Fruit fly (Drosophila melanogaster) whole organism, embryonic: Measurements from ENCODE around the gene CG6788.

Experiments
- Ada2b ChIP-seq: fragments of 200-800 bp; sonication (Bioruptor generic); IDR thresholded peaks from 2 replicates; pipeline ENCODE4 v1.3.6; 2022; ENCODE audit warnings: missing biosample characterization, missing genetic modification characterization
- CG10321 ChIP-seq: fragments of 200-800 bp; sonication (Bioruptor generic); IDR thresholded peaks from 2 replicates; pipeline ENCODE4 v1.3.6; 2022; ENCODE audit warnings: missing biosample characterization, missing genetic modification characterization
- CG11504 ChIP-seq: fragments of 200-800 bp; sonication (Bioruptor generic); optimal IDR thresholded peaks from 3 replicates; lab custom pipeline; 2019; ENCODE audit warnings: missing biosample characterization, mild to moderate bottlenecking, missing genetic modification characterization, moderate library complexity
- CG11695 ChIP-seq: fragments of 200-800 bp; sonication (Bioruptor generic); IDR thresholded peaks from 3 replicates; pipeline ENCODE4 v1.3.6; 2022; ENCODE audit warnings: missing biosample characterization, missing genetic modification characterization
- CG12071 ChIP-seq: fragments of 200-800 bp; sonication (Bioruptor generic); optimal IDR thresholded peaks from 3 replicates; lab custom pipeline; 2018; ENCODE audit warnings: missing biosample characterization, mild to moderate bottlenecking, missing genetic modification characterization
- CG12299 ChIP-seq: fragments of 200-800 bp; sonication (Bioruptor generic); optimal IDR thresholded peaks from 2 replicates; lab custom pipeline; 2018; ENCODE audit warnings: missing biosample characterization, mild to moderate bottlenecking, missing genetic modification characterization
- CG15601 ChIP-seq: fragments of 200-800 bp; sonication (Bioruptor generic); optimal IDR thresholded peaks from 3 replicates; lab custom pipeline; 2019; ENCODE audit warnings: missing biosample characterization, mild to moderate bottlenecking, missing genetic modification characterization, moderate library complexity
- CG17829 ChIP-seq: fragments of 200-800 bp; optimal IDR thresholded peaks from 2 replicates; lab custom pipeline; 2019; ENCODE audit warnings: missing biosample characterization, mild to moderate bottlenecking, missing genetic modification characterization, moderate library complexity
- CG18262 ChIP-seq: fragments of 200-800 bp; optimal IDR thresholded peaks from 3 replicates; lab custom pipeline; 2019; ENCODE audit warnings: missing biosample characterization, mild to moderate bottlenecking, missing genetic modification characterization, moderate library complexity
- CG2129 ChIP-seq: fragments of 200-800 bp; sonication (Bioruptor generic); IDR thresholded peaks from 2 replicates; pipeline ENCODE4 v1.3.6; 2022; ENCODE audit warnings: missing biosample characterization, missing genetic modification characterization; ENCODE audit not compliant: partially characterized antibody
- CG32532 ChIP-seq: fragments of 200-800 bp; sonication (Bioruptor generic); IDR thresholded peaks from 2 replicates; pipeline ENCODE4 v1.3.6; 2022; ENCODE audit warnings: missing biosample characterization, missing genetic modification characterization
- CG34224 ChIP-seq: fragments of 200-800 bp; sonication (Bioruptor generic); IDR thresholded peaks from 3 replicates; pipeline ENCODE4 v1.3.6; 2022; ENCODE audit warnings: missing biosample characterization, missing genetic modification characterization; ENCODE audit not compliant: partially characterized antibody
- CG4360 ChIP-seq: fragments of 200-800 bp; sonication (Bioruptor generic); IDR thresholded peaks from 2 replicates; pipeline ENCODE4 v1.3.6; 2022; ENCODE audit warnings: missing biosample characterization, missing genetic modification characterization
- CG7271 ChIP-seq: fragments of 200-800 bp; sonication (Bioruptor generic); optimal IDR thresholded peaks from 2 replicates; lab custom pipeline; 2018; ENCODE audit warnings: missing biosample characterization, mild to moderate bottlenecking, missing genetic modification characterization, moderate library complexity
- CG8924 ChIP-seq: fragments of 200-800 bp; optimal IDR thresholded peaks from 3 replicates; lab custom pipeline; 2019; ENCODE audit warnings: missing biosample characterization, mild to moderate bottlenecking, missing genetic modification characterization, moderate library complexity
- Dad ChIP-seq: fragments of 200-800 bp; sonication (Bioruptor generic); optimal IDR thresholded peaks from 3 replicates; lab custom pipeline; 2016; ENCODE audit warnings: missing biosample characterization, missing genetic modification characterization
- GATAe ChIP-seq: fragments of 200-800 bp; sonication (Bioruptor generic); conservative IDR thresholded peaks from 2 replicates; pipeline ENCODE4 v1.3.6; 2022; ENCODE audit warnings: missing biosample characterization, missing genetic modification characterization
- Gsc ChIP-seq: fragments of 200-800 bp; sonication (Bioruptor generic); IDR thresholded peaks from 2 replicates; pipeline ENCODE4 v1.3.6; 2022; ENCODE audit warnings: missing biosample characterization, missing genetic modification characterization
- Hmr ChIP-seq: fragments of 200-800 bp; sonication (Bioruptor generic); optimal IDR thresholded peaks from 3 replicates; lab custom pipeline; 2017; ENCODE audit warnings: mild to moderate bottlenecking, missing biosample characterization, missing genetic modification reagents, missing genetic modification characterization
- Kr ChIP-seq: fragments of 200-800 bp; sonication (Bioruptor generic); optimal IDR thresholded peaks from 2 replicates; lab custom pipeline; 2017; ENCODE audit warnings: missing biosample characterization, mild to moderate bottlenecking, missing genetic modification characterization
- Med ChIP-seq: fragments of 200-800 bp; sonication (Bioruptor generic); peaks from one replicate; lab custom pipeline; 2016; ENCODE audit warnings: missing biosample characterization, missing genetic modification characterization, mild to moderate bottlenecking, inconsistent platforms, moderate library complexity
- Ptx1 ChIP-seq: fragments of 200-800 bp; sonication (Bioruptor generic); IDR thresholded peaks from 2 replicates; pipeline ENCODE4 v1.3.6; 2022; ENCODE audit warnings: missing biosample characterization, missing genetic modification characterization
- Rx ChIP-seq: fragments of 200-800 bp; sonication (Bioruptor generic); IDR thresholded peaks from 2 replicates; pipeline ENCODE4 v1.3.6; 2022; ENCODE audit warnings: missing biosample characterization, missing genetic modification characterization
- Sry-δ ChIP-seq: fragments of 200-800 bp; sonication (Bioruptor generic); optimal IDR thresholded peaks from 2 replicates; lab custom pipeline; 2016; ENCODE audit warnings: missing biosample characterization, missing genetic modification characterization
- Xrp1 ChIP-seq: fragments of 200-800 bp; sonication (Bioruptor generic); IDR thresholded peaks from 2 replicates; pipeline ENCODE4 v1.3.6; 2022; ENCODE audit warnings: missing biosample characterization, missing genetic modification characterization
- abd-A ChIP-seq: fragments of 200-800 bp; sonication (Bioruptor generic); optimal IDR thresholded peaks from 3 replicates; lab custom pipeline; 2019; ENCODE audit warnings: missing biosample characterization, mild to moderate bottlenecking, missing genetic modification characterization, moderate library complexity
- aop ChIP-seq: fragments of 200-800 bp; sonication (Bioruptor generic); IDR thresholded peaks from 2 replicates; pipeline ENCODE4 v1.3.6; 2022; ENCODE audit warnings: missing biosample characterization, missing genetic modification characterization
- ash1 ChIP-seq: fragments of 200-800 bp; sonication (Bioruptor generic); optimal IDR thresholded peaks from 2 replicates; lab custom pipeline; 2018; ENCODE audit warnings: missing biosample characterization, mild to moderate bottlenecking, missing genetic modification characterization
- bigmax ChIP-seq: fragments of 200-800 bp; sonication (Bioruptor generic); optimal IDR thresholded peaks from 2 replicates; lab custom pipeline; 2018; ENCODE audit warnings: missing biosample characterization, mild to moderate bottlenecking, missing genetic modification characterization
- caup ChIP-seq: fragments of 200-800 bp; sonication (Bioruptor generic); optimal IDR thresholded peaks from 3 replicates; lab custom pipeline; 2017; ENCODE audit warnings: missing biosample characterization, mild to moderate bottlenecking, missing genetic modification characterization, moderate library complexity; ENCODE audit not compliant: severe bottlenecking
- dysf ChIP-seq: fragments of 200-800 bp; sonication (Bioruptor generic); IDR thresholded peaks from 3 replicates; pipeline ENCODE4 v1.3.6; 2022; ENCODE audit warnings: missing biosample characterization, missing genetic modification characterization
- fru ChIP-seq: fragments of >200 bp; optimal IDR thresholded peaks from 2 replicates; lab custom pipeline; 2017
- gem ChIP-seq: fragments of 200-800 bp; sonication (Bioruptor generic); optimal IDR thresholded peaks from 2 replicates; lab custom pipeline; 2019; ENCODE audit warnings: missing biosample characterization, mild to moderate bottlenecking, missing genetic modification characterization, moderate library complexity
- gt ChIP-seq: fragments of 200-800 bp; sonication (Bioruptor generic); IDR thresholded peaks from 2 replicates; pipeline ENCODE4 v1.3.6; 2022; ENCODE audit warnings: missing biosample characterization, missing genetic modification characterization
- ind ChIP-seq: fragments of 200-800 bp; sonication (Bioruptor generic); optimal IDR thresholded peaks from 3 replicates; lab custom pipeline; 2016; ENCODE audit warnings: missing biosample characterization, missing genetic modification characterization
- jumu ChIP-seq: fragments of 200-800 bp; sonication (Bioruptor generic); optimal IDR thresholded peaks from 3 replicates; lab custom pipeline; 2016; ENCODE audit warnings: missing biosample characterization, missing genetic modification characterization
- kay ChIP-seq: fragments of 200-800 bp; sonication (Bioruptor generic); optimal IDR thresholded peaks from 2 replicates; lab custom pipeline; 2016; ENCODE audit warnings: missing biosample characterization, missing genetic modification characterization
- lola ChIP-seq, 3 experiments: fragments of >200 bp in 2 of 3; fragments of 200-800 bp in 1 of 3; sonication (Bioruptor generic) in 1 of 3; optimal IDR thresholded peaks; 2 replicates each; lab custom pipeline; 2017 to 2019; ENCODE audit warnings: missing biosample characterization in 3 of 3, missing genetic modification characterization in 3 of 3, mild to moderate bottlenecking in 1 of 3, moderate library complexity in 1 of 3
- lov ChIP-seq, 2 experiments: fragments of 200-800 bp in 1 of 2; fragments of >200 bp in 1 of 2; sonication (Bioruptor generic) in 1 of 2; IDR thresholded peaks in 1 of 2; optimal IDR thresholded peaks in 1 of 2; 2 replicates in 1 of 2; 3 replicates in 1 of 2; pipeline versions ENCODE4 v1.3.6 to Lab custom; 2017 to 2022; ENCODE audit warnings: missing biosample characterization in 1 of 2, missing genetic modification characterization in 1 of 2
- mld ChIP-seq: fragments of 200-800 bp; sonication (Bioruptor generic); IDR thresholded peaks from 3 replicates; pipeline ENCODE4 v1.3.6; 2022; ENCODE audit warnings: missing biosample characterization, missing genetic modification characterization; ENCODE audit not compliant: partially characterized antibody
- nerfin-2 ChIP-seq: fragments of 200-800 bp; sonication (Bioruptor generic); IDR thresholded peaks from 2 replicates; pipeline ENCODE4 v1.3.6; 2022; ENCODE audit warnings: missing biosample characterization, missing genetic modification characterization; ENCODE audit not compliant: partially characterized antibody
- pan ChIP-seq, 4 experiments: fragments of >200 bp in 3 of 4; fragments of 200-800 bp in 1 of 4; sonication (Bioruptor generic) in 1 of 4; optimal IDR thresholded peaks in 3 of 4; IDR thresholded peaks in 1 of 4; 2 replicates each; pipeline versions ENCODE4 v1.3.6 to Lab custom; 2017 to 2022; ENCODE audit warnings: missing biosample characterization in 2 of 4, missing genetic modification characterization in 2 of 4, mixed read lengths in 1 of 4
- pfk ChIP-seq: fragments of 200-800 bp; sonication (Bioruptor generic); optimal IDR thresholded peaks from 2 replicates; lab custom pipeline; 2018; ENCODE audit warnings: missing biosample characterization, mild to moderate bottlenecking, missing genetic modification characterization, moderate library complexity
- psq ChIP-seq: fragments of 200-800 bp; sonication (Bioruptor generic); optimal IDR thresholded peaks from 2 replicates; lab custom pipeline; 2017; ENCODE audit warnings: missing biosample characterization, missing genetic modification characterization
- run ChIP-seq: fragments of 200-800 bp; sonication (Bioruptor generic); optimal IDR thresholded peaks from 3 replicates; lab custom pipeline; 2018; ENCODE audit warnings: missing biosample characterization, mild to moderate bottlenecking, missing genetic modification characterization
- sisA ChIP-seq: fragments of 200-800 bp; sonication (Bioruptor generic); IDR thresholded peaks from 2 replicates; pipeline ENCODE4 v1.3.6; 2022; ENCODE audit warnings: missing biosample characterization, missing genetic modification characterization
- slbo ChIP-seq: fragments of 200-800 bp; sonication (Bioruptor generic); IDR thresholded peaks from 2 replicates; pipeline ENCODE4 v1.3.6; 2022; ENCODE audit warnings: missing biosample characterization, missing genetic modification characterization
- vfl ChIP-seq: fragments of 200-800 bp; sonication (Bioruptor generic); optimal IDR thresholded peaks from 2 replicates; lab custom pipeline; 2016; ENCODE audit warnings: missing biosample characterization, missing genetic modification characterization
- vvl ChIP-seq: fragments of 200-800 bp; sonication (Bioruptor generic); IDR thresholded peaks from 2 replicates; pipeline ENCODE4 v1.3.6; 2022; ENCODE audit warnings: missing biosample characterization, missing genetic modification characterization
- wek ChIP-seq: fragments of 200-800 bp; sonication (Bioruptor generic); optimal IDR thresholded peaks from 3 replicates; lab custom pipeline; 2018; ENCODE audit warnings: missing biosample characterization, mild to moderate bottlenecking, missing genetic modification characterization, moderate library complexity

The CG6788 gene

dm6 chrX:17915929-17916328 is 28.0 kb downstream of the CG6788 start:
- TF ChIP-seq vvl (GFP tag; lab: Robert Waterston, UW) (no peak), CG12071 (GFP tag; lab: Kevin White, UChicago) (no peak), Sry-δ (GFP tag; lab: Kevin White, UChicago) (no peak), lola (GFP tag; optimal IDR thresholded peaks at IDR 0.05; lab: Kevin White, UChicago) (no peak), GATAe (GFP tag; lab: Robert Waterston, UW) (no peak), CG15601 (tag; lab: Kevin White, UChicago) (no peak), Ptx1 (GFP tag; lab: Robert Waterston, UW) (no peak), wek (GFP tag; lab: Kevin White, UChicago) (no peak), Med (peak; percentile 4), CG11504 (peak; percentile 6), CG11695 (GFP tag; lab: Robert Waterston, UW) (0 out of 3 replicates have a peak, but pooled peaks have one; percentile 15), CG4360 (GFP tag; lab: Robert Waterston, UW) (no peak), lov (optimal IDR thresholded peaks at IDR 0.05; lab: Kevin White, UChicago) (no peak), lov (GFP tag; IDR thresholded peaks at IDR 0.05; lab: Robert Waterston, UW) (no peak), nerfin-2 (GFP tag; lab: Robert Waterston, UW) (no peak), run (tag; lab: Kevin White, UChicago) (no peak), CG34224 (GFP tag; lab: Robert Waterston, UW) (no peak), CG2129 (GFP tag; lab: Robert Waterston, UW) (no peak), Ada2b (GFP tag; lab: Robert Waterston, UW) (0 out of 2 replicates have a peak, but pooled peaks have one; percentile 22), mld (GFP tag; lab: Robert Waterston, UW) (no peak), CG7271 (no peak), Xrp1 (GFP tag; lab: Robert Waterston, UW) (no peak), abd-A (tag; lab: Kevin White, UChicago) (no peak), dysf (GFP tag; lab: Robert Waterston, UW) (peak; percentile 11; the same call in 1 of the 3 replicates), vfl (GFP tag; lab: Kevin White, UChicago) (no peak), ash1 (no peak), CG10321 (GFP tag; lab: Robert Waterston, UW) (no peak), kay (GFP tag; lab: Kevin White, UChicago) (no peak), CG12299 (no peak), CG32532 (GFP tag; lab: Robert Waterston, UW) (no peak), Gsc (GFP tag; lab: Robert Waterston, UW) (no peak), sisA (GFP tag; lab: Robert Waterston, UW) (peak; percentile 24; the same call in 1 of the 2 replicates), gem (tag; lab: Kevin White, UChicago) (peak; percentile 7), fru (lab: Kevin White, UChicago) (no peak), jumu (no peak), ind (GFP tag; lab: Kevin White, UChicago) (no peak), bigmax (GFP tag; lab: Kevin White, UChicago) (no peak), pfk (GFP tag; lab: Kevin White, UChicago) (no peak), Hmr (GFP tag; lab: Kevin White, UChicago) (no peak), caup (no peak), Rx (GFP tag; lab: Robert Waterston, UW) (no peak), Dad (GFP tag; lab: Kevin White, UChicago) (no peak), Kr (GFP tag; lab: Kevin White, UChicago) (no peak), gt (no peak), CG17829 (no peak), psq (GFP tag; lab: Kevin White, UChicago) (no peak), aop (no peak), slbo (GFP tag; lab: Robert Waterston, UW) (peak; percentile 29; the same call in 1 of the 2 replicates), CG18262 (tag; lab: Kevin White, UChicago) (no peak), pan (optimal IDR thresholded peaks at IDR 0.05; lab: Kevin White, UChicago) (no peak), pan (GFP tag; optimal IDR thresholded peaks at IDR 0.05 in 1 of 2, IDR thresholded peaks at IDR 0.05 in 1 of 2) (peak in 1 of 2 experiments; percentile 19), CG8924 (tag; lab: Kevin White, UChicago) (no peak)
